Worm (Caenorhabditis elegans) whole organism, L1 larva: ENCODE data around the gene C54F6.12.
A peak's percentile ranks its signal among the peaks of the same experiment; 100 is the strongest.

ENCODE experiments used
- C16A3.4 ChIP-seq: fragments of 150-350 bp; optimal IDR thresholded peaks from 2 replicates; lab custom pipeline; 2014; ENCODE audit warnings: missing biosample characterization, missing genetic modification characterization
- F16B12.6 ChIP-seq: fragments of 150-350 bp; optimal IDR thresholded peaks from 2 replicates; lab custom pipeline; 2014; ENCODE audit warnings: missing biosample characterization, missing genetic modification characterization
- aha-1 ChIP-seq: fragments of 150-350 bp; optimal IDR thresholded peaks from 2 replicates; lab custom pipeline; 2014; ENCODE audit warnings: missing biosample characterization, missing genetic modification characterization
- alr-1 ChIP-seq: fragments of 200-800 bp; sonication (Bioruptor generic); optimal IDR thresholded peaks from 2 replicates; lab custom pipeline; 2018; ENCODE audit warnings: borderline replicate concordance, mild to moderate bottlenecking, missing genetic modification characterization, missing compliant biosample characterization
- aly-2 ChIP-seq: fragments of 150-350 bp; optimal IDR thresholded peaks from 2 replicates; lab custom pipeline; 2014; ENCODE audit warnings: missing biosample characterization, missing genetic modification characterization
- blmp-1 ChIP-seq: fragments of 150-350 bp; optimal IDR thresholded peaks from 2 replicates; lab custom pipeline; 2014; ENCODE audit warnings: missing biosample characterization, missing genetic modification characterization
- ceh-63 ChIP-seq: fragments of 200-800 bp; sonication (Bioruptor generic); optimal IDR thresholded peaks from 2 replicates; lab custom pipeline; 2018; ENCODE audit warnings: mild to moderate bottlenecking, missing genetic modification characterization, missing compliant biosample characterization
- ceh-8 ChIP-seq: fragments of 200-800 bp; sonication (Bioruptor generic); optimal IDR thresholded peaks from 2 replicates; lab custom pipeline; 2018; ENCODE audit warnings: mild to moderate bottlenecking, missing genetic modification characterization, moderate library complexity, missing compliant biosample characterization
- ceh-82 ChIP-seq, 3 experiments: fragments of 150-350 bp in 1 of 3; sonication (generic microtip) in 2 of 3; optimal IDR thresholded peaks; 2 replicates each; lab custom pipeline; 2014 to 2017; ENCODE audit warnings: missing biosample characterization in 3 of 3, missing genetic modification characterization in 3 of 3
- ceh-90 ChIP-seq: sonication (generic microtip); optimal IDR thresholded peaks from 2 replicates; lab custom pipeline; 2016; ENCODE audit warnings: missing genetic modification characterization, missing compliant biosample characterization
- ces-1 ChIP-seq: fragments of 150-350 bp; optimal IDR thresholded peaks from 2 replicates; lab custom pipeline; 2014; ENCODE audit warnings: missing biosample characterization, missing genetic modification reagents, missing genetic modification characterization
- dpl-1 ChIP-seq, 3 experiments: fragments of 150-350 bp in 2 of 3; sonication (generic microtip) in 1 of 3; optimal IDR thresholded peaks; 2 replicates each; lab custom pipeline; 2014 to 2017; ENCODE audit warnings: missing biosample characterization in 3 of 3, missing genetic modification characterization in 3 of 3, missing genetic modification reagents in 3 of 3
- dsc-1 ChIP-seq: sonication (generic microtip); optimal IDR thresholded peaks from 2 replicates; lab custom pipeline; 2016; ENCODE audit warnings: mild to moderate bottlenecking, missing genetic modification characterization, missing compliant biosample characterization
- egl-13 ChIP-seq: sonication (generic microtip); optimal IDR thresholded peaks from 2 replicates; lab custom pipeline; 2016; ENCODE audit warnings: missing genotype, missing genetic modification reagents, missing genetic modification characterization, missing compliant biosample characterization
- egl-27 ChIP-seq, 2 experiments: fragments of 150-350 bp in 1 of 2; sonication (generic microtip); optimal IDR thresholded peaks; 3 replicates each; lab custom pipeline; 2017 to 2018; ENCODE audit warnings: missing biosample characterization in 2 of 2, missing genetic modification characterization in 2 of 2, missing genetic modification reagents in 2 of 2
- elt-3 ChIP-seq, 6 experiments: fragments of 150-350 bp in 1 of 6; sonication (generic microtip); optimal IDR thresholded peaks; 2 replicates each; lab custom pipeline; 2017 to 2018; ENCODE audit warnings: missing biosample characterization in 6 of 6, missing genetic modification characterization in 6 of 6, inconsistent platforms in 1 of 6
- ets-5 ChIP-seq: fragments of 200-800 bp; sonication (Bioruptor generic); IDR thresholded peaks from 2 replicates; pipeline ENCODE4 v1.3.6; 2022; ENCODE audit warnings: missing genetic modification characterization, missing compliant biosample characterization
- grh-1 ChIP-seq: fragments of 200-800 bp; sonication (Bioruptor generic); IDR thresholded peaks from 2 replicates; pipeline ENCODE4 v1.3.6; 2022; ENCODE audit warnings: missing genetic modification reagents, missing genetic modification characterization, missing compliant biosample characterization
- hpl-2 ChIP-seq: fragments of 150-350 bp; optimal IDR thresholded peaks from 2 replicates; lab custom pipeline; 2014; ENCODE audit warnings: missing biosample characterization, missing genetic modification reagents, missing genetic modification characterization
- irx-1 ChIP-seq: sonication (generic microtip); optimal IDR thresholded peaks from 2 replicates; lab custom pipeline; 2016; ENCODE audit warnings: missing genetic modification characterization, missing compliant biosample characterization
- jun-1 ChIP-seq: fragments of 150-350 bp; optimal IDR thresholded peaks from 2 replicates; lab custom pipeline; 2014; ENCODE audit warnings: missing biosample characterization, missing genetic modification reagents, missing genetic modification characterization
- lin-13 ChIP-seq: fragments of 150-350 bp; optimal IDR thresholded peaks from 2 replicates; lab custom pipeline; 2014; ENCODE audit warnings: missing biosample characterization, missing genetic modification reagents, missing genetic modification characterization
- lin-35 ChIP-seq, 2 experiments: fragments of 150-350 bp; optimal IDR thresholded peaks; 2 replicates each; lab custom pipeline; 2014; ENCODE audit warnings: missing biosample characterization in 2 of 2, missing genetic modification characterization in 2 of 2, missing genetic modification reagents in 2 of 2
- lin-39 ChIP-seq: fragments of 150-350 bp; optimal IDR thresholded peaks from 2 replicates; lab custom pipeline; 2014; ENCODE audit warnings: missing biosample characterization, missing genetic modification reagents, missing genetic modification characterization
- lir-3 ChIP-seq: sonication (generic microtip); optimal IDR thresholded peaks from 2 replicates; lab custom pipeline; 2016; ENCODE audit warnings: mild to moderate bottlenecking, missing genetic modification characterization, moderate library complexity, missing compliant biosample characterization; ENCODE audit not compliant: poor library complexity
- lsy-2 ChIP-seq, 2 experiments: fragments of 150-350 bp; optimal IDR thresholded peaks; 2 replicates each; lab custom pipeline; 2014; ENCODE audit warnings: missing biosample characterization in 2 of 2, missing genetic modification characterization in 2 of 2
- mab-9 ChIP-seq: fragments of 200-800 bp; sonication (Bioruptor generic); IDR thresholded peaks from 2 replicates; pipeline ENCODE4 v1.3.6; 2022; ENCODE audit warnings: missing genetic modification reagents, missing genetic modification characterization, missing compliant biosample characterization
- nhr-12 ChIP-seq: sonication (generic microtip); optimal IDR thresholded peaks from 2 replicates; lab custom pipeline; 2017; ENCODE audit warnings: missing biosample characterization, missing genetic modification characterization
- nhr-20 ChIP-seq: sonication (generic microtip); optimal IDR thresholded peaks from 2 replicates; lab custom pipeline; 2016; ENCODE audit warnings: mild to moderate bottlenecking, missing genetic modification characterization, missing compliant biosample characterization
- nhr-237 ChIP-seq: fragments of 150-350 bp; optimal IDR thresholded peaks from 2 replicates; lab custom pipeline; 2014; ENCODE audit warnings: missing biosample characterization, missing genetic modification characterization
- nhr-28 ChIP-seq: fragments of 150-350 bp; optimal IDR thresholded peaks from 2 replicates; lab custom pipeline; 2014; ENCODE audit warnings: missing biosample characterization, missing genetic modification characterization
- nhr-71 ChIP-seq: sonication (generic microtip); optimal IDR thresholded peaks from 2 replicates; lab custom pipeline; 2016; ENCODE audit warnings: mild to moderate bottlenecking, missing genetic modification characterization, moderate library complexity, missing compliant biosample characterization
- nhr-76 ChIP-seq: sonication (generic microtip); optimal IDR thresholded peaks from 2 replicates; lab custom pipeline; 2017; ENCODE audit warnings: missing biosample characterization, missing genetic modification characterization
- nhr-84 ChIP-seq: sonication (generic microtip); optimal IDR thresholded peaks from 2 replicates; lab custom pipeline; 2017; ENCODE audit warnings: missing biosample characterization, missing genetic modification characterization
- nhr-90 ChIP-seq: sonication (generic microtip); optimal IDR thresholded peaks from 2 replicates; lab custom pipeline; 2016; ENCODE audit warnings: mild to moderate bottlenecking, missing genetic modification characterization, missing compliant biosample characterization; ENCODE audit not compliant: poor library complexity
- pag-3 ChIP-seq: sonication (generic microtip); optimal IDR thresholded peaks from 2 replicates; lab custom pipeline; 2017; ENCODE audit warnings: missing genetic modification characterization, mild to moderate bottlenecking, missing compliant biosample characterization, antibody characterized with exemption, borderline replicate concordance; ENCODE audit not compliant: insufficient read depth
- pax-3 ChIP-seq: fragments of 200-800 bp; sonication (Bioruptor generic); optimal IDR thresholded peaks from 2 replicates; lab custom pipeline; 2018; ENCODE audit warnings: mild to moderate bottlenecking, missing genetic modification characterization, moderate library complexity, missing compliant biosample characterization
- pqm-1 ChIP-seq: sonication (generic microtip); optimal IDR thresholded peaks from 3 replicates; lab custom pipeline; 2017; ENCODE audit warnings: missing biosample characterization, missing genetic modification characterization
- rnt-1 ChIP-seq: sonication (generic microtip); optimal IDR thresholded peaks from 2 replicates; lab custom pipeline; 2016; ENCODE audit warnings: mild to moderate bottlenecking, missing genetic modification characterization, moderate library complexity, missing compliant biosample characterization
- skn-1 ChIP-seq: fragments of 150-350 bp; optimal IDR thresholded peaks from 2 replicates; lab custom pipeline; 2014; ENCODE audit warnings: missing biosample characterization, missing genetic modification characterization
- sox-4 ChIP-seq: sonication (generic microtip); optimal IDR thresholded peaks from 2 replicates; lab custom pipeline; 2016; ENCODE audit warnings: missing genetic modification characterization, missing compliant biosample characterization
- sptf-1 ChIP-seq: fragments of 150-350 bp; optimal IDR thresholded peaks from 2 replicates; lab custom pipeline; 2014; ENCODE audit warnings: missing biosample characterization, missing genetic modification characterization
- tbx-2 ChIP-seq: sonication (generic microtip); optimal IDR thresholded peaks from 2 replicates; lab custom pipeline; 2016; ENCODE audit warnings: missing genetic modification characterization, missing compliant biosample characterization
- tlp-1 ChIP-seq: fragments of 150-350 bp; optimal IDR thresholded peaks from 2 replicates; lab custom pipeline; 2014; ENCODE audit warnings: missing biosample characterization, missing genetic modification characterization
- unc-130 ChIP-seq: fragments of 150-350 bp; optimal IDR thresholded peaks from 2 replicates; lab custom pipeline; 2017; ENCODE audit warnings: missing biosample characterization, missing genetic modification characterization, inconsistent platforms
- unc-30 ChIP-seq: sonication (generic microtip); optimal IDR thresholded peaks from 2 replicates; lab custom pipeline; 2017; ENCODE audit warnings: missing biosample characterization, missing genetic modification characterization
- unc-62 ChIP-seq: fragments of 150-350 bp; optimal IDR thresholded peaks from 2 replicates; lab custom pipeline; 2014; ENCODE audit warnings: missing biosample characterization, missing genetic modification reagents, missing genetic modification characterization
- unc-86 ChIP-seq: sonication (generic microtip); optimal IDR thresholded peaks from 2 replicates; lab custom pipeline; 2016; ENCODE audit warnings: missing genetic modification characterization, missing compliant biosample characterization
- vab-15 ChIP-seq: sonication (generic microtip); optimal IDR thresholded peaks from 2 replicates; lab custom pipeline; 2017; ENCODE audit warnings: missing genotype, mild to moderate bottlenecking, missing genetic modification characterization, missing compliant biosample characterization
- xbp-1 ChIP-seq: sonication (generic microtip); optimal IDR thresholded peaks from 2 replicates; lab custom pipeline; 2016; ENCODE audit warnings: missing genetic modification characterization, missing compliant biosample characterization
- ztf-4 ChIP-seq: fragments of 150-350 bp; optimal IDR thresholded peaks from 2 replicates; lab custom pipeline; 2014; ENCODE audit warnings: missing biosample characterization, missing genetic modification characterization

Gene C54F6.12

DNA sequence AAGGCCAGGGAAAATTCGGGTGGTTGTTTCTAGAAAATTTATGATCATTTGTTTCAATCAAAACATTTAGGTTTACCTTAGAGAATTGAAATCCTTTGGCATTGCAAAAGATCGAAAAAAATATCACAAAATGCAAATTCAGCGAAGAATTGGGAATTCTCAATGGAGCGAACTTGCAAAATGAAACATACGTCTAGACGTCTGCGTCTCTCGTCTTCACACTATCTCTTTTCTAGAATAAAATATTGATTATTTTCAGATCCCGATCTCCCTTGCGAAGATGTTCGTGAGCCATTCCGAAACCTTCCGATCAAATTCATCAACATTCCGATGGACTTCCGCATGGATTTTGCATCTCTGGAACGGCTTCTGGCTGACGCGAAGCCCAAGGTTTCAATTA is 42.5 kb upstream of the C54F6.12 start, which contains the start of gene ets-6 (continued):
- TF ChIP-seq pag-3 = no peak
- peak; percentile 65 for TF ChIP-seq nhr-20 (tag; lab: Kevin White, UChicago)

DNA sequence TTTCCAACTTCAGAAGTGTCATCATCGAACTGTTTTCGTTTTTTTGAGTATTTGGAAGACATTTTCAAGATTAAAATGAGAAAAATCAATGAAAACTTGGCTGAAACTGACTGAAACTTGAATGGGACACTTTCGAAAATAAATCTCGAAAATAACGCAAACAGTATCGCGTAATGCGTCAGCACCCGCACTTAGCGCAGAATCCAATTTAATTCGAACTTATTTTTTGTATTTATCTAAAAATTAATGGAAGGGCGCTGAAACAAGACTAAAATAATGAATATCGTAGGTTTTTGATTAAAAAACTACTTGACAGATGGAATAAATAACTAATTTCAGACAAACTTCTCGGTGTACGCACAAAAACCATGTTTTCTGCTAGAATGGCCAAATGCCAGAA is 37.6 kb upstream of the C54F6.12 start, which contains the start of the genes snu-66 and ints-9:
TSS of gene snu-66 (minus strand) at position 108 of the 400 bp plus-strand sequence.
TSS of gene ints-9 (plus strand) at position 240 of the 400 bp plus-strand sequence.
- TF ChIP-seq pqm-1 = no peak
- peak; percentile 71 for TF ChIP-seq unc-130 (tag; lab: Kevin White, UChicago)
- no peak for TF ChIP-seq nhr-12 (tag; lab: Kevin White, UChicago)
- TF ChIP-seq aly-2 (tag; lab: Kevin White, UChicago) = no peak
- peak; percentile 66 to 81 (median 67) for TF ChIP-seq ceh-82 (tag; optimal IDR thresholded peaks at IDR 0.05; lab: Kevin White, UChicago)
- no peak for TF ChIP-seq nhr-28 (tag; lab: Kevin White, UChicago)
- TF ChIP-seq C16A3.4 (tag; lab: Kevin White, UChicago) = peak; percentile 74
- TF ChIP-seq irx-1 (tag; lab: Kevin White, UChicago) = peak; percentile 46
- TF ChIP-seq sptf-1 (tag; lab: Kevin White, UChicago) = no peak
- TF ChIP-seq ces-1 (GFP tag; lab: Kevin White, UChicago) = no peak
- peak in 2 of 6 experiments; percentile 23 to 35 for TF ChIP-seq elt-3 (tag; optimal IDR thresholded peaks at IDR 0.05; lab: Kevin White, UChicago)
- TF ChIP-seq F16B12.6 (tag; lab: Kevin White, UChicago) = peak; percentile 36
- TF ChIP-seq unc-30 (tag; lab: Kevin White, UChicago) = no peak
- no peak for TF ChIP-seq ets-5 (GFP tag; lab: Robert Waterston, UW)
- TF ChIP-seq pax-3 = no peak
- TF ChIP-seq xbp-1 (tag; lab: Kevin White, UChicago) = peak; percentile 72
- peak; percentile 75 to 85 for TF ChIP-seq lin-35 (GFP tag; optimal IDR thresholded peaks at IDR 0.05; lab: Kevin White, UChicago)
- peak; percentile 76 for TF ChIP-seq nhr-90 (tag; lab: Kevin White, UChicago)
- TF ChIP-seq unc-86 (tag; lab: Kevin White, UChicago) = peak; percentile 53
- TF ChIP-seq hpl-2 (GFP tag; lab: Kevin White, UChicago) = no peak
- no peak for TF ChIP-seq egl-13 (tag; lab: Kevin White, UChicago)
- no peak for TF ChIP-seq egl-27 (tag; optimal IDR thresholded peaks at IDR 0.05; lab: Kevin White, UChicago)
- no peak for TF ChIP-seq unc-62
- TF ChIP-seq alr-1 = no peak
- TF ChIP-seq jun-1 = peak; percentile 30
- TF ChIP-seq ceh-90 (tag; lab: Kevin White, UChicago) = no peak
- no peak for TF ChIP-seq tlp-1 (tag; lab: Kevin White, UChicago)
- peak; percentile 72 for TF ChIP-seq tbx-2 (tag; lab: Kevin White, UChicago)
- peak; percentile 77 for TF ChIP-seq nhr-20 (tag; lab: Kevin White, UChicago)
- no peak for TF ChIP-seq nhr-84 (tag; lab: Kevin White, UChicago)
- TF ChIP-seq lsy-2 (tag; optimal IDR thresholded peaks at IDR 0.05; lab: Kevin White, UChicago) = peak; percentile 79 to 80
- peak; percentile 84 for TF ChIP-seq nhr-71 (tag; lab: Kevin White, UChicago)
- TF ChIP-seq lin-39 (tag; lab: Kevin White, UChicago) = peak; percentile 48
- TF ChIP-seq aha-1 (tag; lab: Kevin White, UChicago) = no peak
- peak; percentile 68 to 79 (median 79) for TF ChIP-seq dpl-1 (GFP tag; optimal IDR thresholded peaks at IDR 0.05; lab: Kevin White, UChicago)
- TF ChIP-seq grh-1 (GFP tag; lab: Robert Waterston, UW) = peak; percentile 64
- peak; percentile 27 for TF ChIP-seq ceh-8 (GFP tag; lab: Kevin White, UChicago)
- TF ChIP-seq blmp-1 (tag; lab: Kevin White, UChicago) = peak; percentile 66
- no peak for TF ChIP-seq nhr-237 (tag; lab: Kevin White, UChicago)
- TF ChIP-seq nhr-76 = no peak
- peak; percentile 54 for TF ChIP-seq skn-1 (tag; lab: Kevin White, UChicago)
- no peak for TF ChIP-seq mab-9 (GFP tag; lab: Robert Waterston, UW)
- peak; percentile 68 for TF ChIP-seq dsc-1 (tag; lab: Kevin White, UChicago)
- TF ChIP-seq lir-3 = peak; percentile 18
- TF ChIP-seq vab-15 (tag; lab: Kevin White, UChicago) = no peak
- TF ChIP-seq ztf-4 (tag; lab: Kevin White, UChicago) = no peak
- TF ChIP-seq sox-4 = no peak
- peak; percentile 79 for TF ChIP-seq rnt-1 (tag; lab: Kevin White, UChicago)
- peak; percentile 57 for TF ChIP-seq lin-13 (GFP tag; lab: Kevin White, UChicago)
- no peak for TF ChIP-seq ceh-63
